Worm (Caenorhabditis elegans): ENCODE results near the gene srd-8.

ce11 chrIV:5654693-5655092 is 9.3 kb upstream of the srd-8 start:
- TF ChIP-seq nhr-28 (tag; optimal IDR thresholded peaks at IDR 0.05): no peak
- no peak for TF ChIP-seq fkh-10 (GFP tag; optimal IDR thresholded peaks at IDR 0.05)
- no peak for TF ChIP-seq zag-1 (tag; optimal IDR thresholded peaks at IDR 0.05)
- TF ChIP-seq lin-39 (tag; optimal IDR thresholded peaks at IDR 0.05): no peak
- TF ChIP-seq ceh-82 (tag; optimal IDR thresholded peaks at IDR 0.05): no peak
- no peak for TF ChIP-seq ztf-4 (tag; optimal IDR thresholded peaks at IDR 0.05)
- no peak for TF ChIP-seq tbx-2 (tag; optimal IDR thresholded peaks at IDR 0.05)
- TF ChIP-seq ama-1 (optimal IDR thresholded peaks at IDR 0.05): no peak
- no peak for TF ChIP-seq nhr-77 (tag; optimal IDR thresholded peaks at IDR 0.05)
- TF ChIP-seq nhr-237 (tag; optimal IDR thresholded peaks at IDR 0.05): no peak
